Fruit fly (Drosophila melanogaster) whole organism, embryonic: Measurements from ENCODE around the gene mxc.

Source experiments
- Aef1 ChIP-seq: fragments of 200-800 bp; sonication (Bioruptor generic); IDR thresholded peaks from 3 replicates; pipeline ENCODE4 v1.3.6; 2022; ENCODE audit warnings: missing biosample characterization, missing genetic modification characterization
- Antp ChIP-seq: fragments of 200-800 bp; sonication (Bioruptor generic); optimal IDR thresholded peaks from 3 replicates; lab custom pipeline; 2016; ENCODE audit warnings: missing biosample characterization, missing genetic modification characterization
- CG10147 ChIP-seq: fragments of 200-800 bp; sonication (Bioruptor generic); optimal IDR thresholded peaks from 2 replicates; lab custom pipeline; 2019; ENCODE audit warnings: missing biosample characterization, mild to moderate bottlenecking, missing genetic modification characterization, moderate library complexity
- CG1024 ChIP-seq: fragments of 200-800 bp; sonication (Bioruptor generic); IDR thresholded peaks from 2 replicates; pipeline ENCODE4 v1.3.6; 2022; ENCODE audit warnings: missing biosample characterization, missing genetic modification characterization
- CG10321 ChIP-seq: fragments of 200-800 bp; sonication (Bioruptor generic); IDR thresholded peaks from 2 replicates; pipeline ENCODE4 v1.3.6; 2022; ENCODE audit warnings: missing biosample characterization, missing genetic modification characterization
- CG10959 ChIP-seq: fragments of 200-800 bp; sonication (Bioruptor generic); IDR thresholded peaks from 2 replicates; pipeline ENCODE4 v1.3.6; 2022; ENCODE audit warnings: missing biosample characterization, missing genetic modification characterization
- CG12299 ChIP-seq: fragments of 200-800 bp; sonication (Bioruptor generic); optimal IDR thresholded peaks from 2 replicates; lab custom pipeline; 2018; ENCODE audit warnings: missing biosample characterization, mild to moderate bottlenecking, missing genetic modification characterization
- CG13287 ChIP-seq: fragments of 200-800 bp; sonication (Bioruptor generic); IDR thresholded peaks from 2 replicates; pipeline ENCODE4 v1.3.6; 2022; ENCODE audit warnings: missing biosample characterization, missing genetic modification characterization; ENCODE audit not compliant: partially characterized antibody
- CG14014 ChIP-seq: fragments of 200-800 bp; sonication (Bioruptor generic); IDR thresholded peaks from 2 replicates; pipeline ENCODE4 v1.3.6; 2022; ENCODE audit warnings: missing biosample characterization, missing genetic modification characterization
- CG16779 ChIP-seq: fragments of 200-800 bp; sonication (Bioruptor generic); IDR thresholded peaks from 2 replicates; pipeline ENCODE4 v1.3.6; 2022; ENCODE audit warnings: missing biosample characterization, missing genetic modification characterization
- CG17186 ChIP-seq: fragments of 200-800 bp; sonication (Bioruptor generic); optimal IDR thresholded peaks from 3 replicates; lab custom pipeline; 2017; ENCODE audit warnings: missing biosample characterization, missing genetic modification reagents, missing genetic modification characterization
- CG2116 ChIP-seq: fragments of 200-800 bp; sonication (Bioruptor generic); optimal IDR thresholded peaks from 3 replicates; lab custom pipeline; 2018; ENCODE audit warnings: missing biosample characterization, mild to moderate bottlenecking, missing genetic modification characterization
- CG3065 ChIP-seq: fragments of 200-800 bp; sonication (Bioruptor generic); optimal IDR thresholded peaks from 2 replicates; lab custom pipeline; 2016; ENCODE audit warnings: missing biosample characterization, missing genetic modification characterization
- CG32772 ChIP-seq: fragments of 200-800 bp; sonication (Bioruptor generic); IDR thresholded peaks from 2 replicates; pipeline ENCODE4 v1.3.6; 2022; ENCODE audit warnings: missing biosample characterization, missing genetic modification characterization
- CG33557 ChIP-seq: fragments of 200-800 bp; sonication (Bioruptor generic); optimal IDR thresholded peaks from 2 replicates; lab custom pipeline; 2019; ENCODE audit warnings: missing biosample characterization, mild to moderate bottlenecking, missing genetic modification characterization, moderate library complexity
- CG34224 ChIP-seq: fragments of 200-800 bp; sonication (Bioruptor generic); IDR thresholded peaks from 3 replicates; pipeline ENCODE4 v1.3.6; 2022; ENCODE audit warnings: missing biosample characterization, missing genetic modification characterization; ENCODE audit not compliant: partially characterized antibody
- CG3838 ChIP-seq: fragments of 200-800 bp; sonication (Bioruptor generic); optimal IDR thresholded peaks from 3 replicates; lab custom pipeline; 2016; ENCODE audit warnings: missing biosample characterization, missing genetic modification characterization
- CG3995 ChIP-seq: fragments of 200-800 bp; sonication (Bioruptor generic); optimal IDR thresholded peaks from 3 replicates; lab custom pipeline; 2016; ENCODE audit warnings: missing biosample characterization, missing genetic modification characterization
- CG6765 ChIP-seq: fragments of 200-800 bp; sonication (Bioruptor generic); optimal IDR thresholded peaks from 3 replicates; lab custom pipeline; 2017; ENCODE audit warnings: missing biosample characterization, mild to moderate bottlenecking, missing genetic modification characterization
- CG6813 ChIP-seq: fragments of 200-800 bp; sonication (Bioruptor generic); optimal IDR thresholded peaks from 2 replicates; lab custom pipeline; 2017; ENCODE audit warnings: missing biosample characterization, missing genetic modification characterization, mild to moderate bottlenecking, moderate library complexity, missing genetic modification reagents
- CG7839 ChIP-seq: fragments of 200-800 bp; sonication (Bioruptor generic); optimal IDR thresholded peaks from 3 replicates; lab custom pipeline; 2018; ENCODE audit warnings: missing biosample characterization, mild to moderate bottlenecking, missing genetic modification characterization, moderate library complexity
- CG9609 ChIP-seq: fragments of 200-800 bp; sonication (Bioruptor generic); optimal IDR thresholded peaks from 3 replicates; lab custom pipeline; 2016; ENCODE audit warnings: missing biosample characterization, missing genetic modification characterization
- Dll ChIP-seq: fragments of 200-800 bp; sonication (Bioruptor generic); IDR thresholded peaks from 4 replicates; pipeline ENCODE4 v1.3.6; 2022; ENCODE audit warnings: missing biosample characterization, missing genetic modification characterization; ENCODE audit not compliant: partially characterized antibody
- Dp ChIP-seq: fragments of 200-800 bp; sonication (Bioruptor generic); optimal IDR thresholded peaks from 2 replicates; lab custom pipeline; 2018; ENCODE audit warnings: missing biosample characterization, mild to moderate bottlenecking, missing genetic modification characterization, moderate library complexity
- Fer3 ChIP-seq: fragments of 200-800 bp; sonication (Bioruptor generic); optimal IDR thresholded peaks from 2 replicates; lab custom pipeline; 2018; ENCODE audit warnings: missing biosample characterization, mild to moderate bottlenecking, missing genetic modification characterization, moderate library complexity
- Gug ChIP-seq: fragments of 200-800 bp; sonication (Bioruptor generic); IDR thresholded peaks from 4 replicates; pipeline ENCODE4 v1.3.6; 2022; ENCODE audit warnings: missing biosample characterization, missing genetic modification characterization
- HLH4C ChIP-seq: fragments of 200-800 bp; sonication (Bioruptor generic); IDR thresholded peaks from 3 replicates; pipeline ENCODE4 v1.3.6; 2022; ENCODE audit warnings: missing biosample characterization, missing genetic modification characterization; ENCODE audit not compliant: partially characterized antibody
- Hr3 ChIP-seq: fragments of 200-800 bp; sonication (Bioruptor generic); optimal IDR thresholded peaks from 3 replicates; lab custom pipeline; 2016; ENCODE audit warnings: missing biosample characterization, missing genetic modification characterization
- Jarid2 ChIP-seq: fragments of 200-800 bp; sonication (Bioruptor generic); optimal IDR thresholded peaks from 3 replicates; lab custom pipeline; 2017; ENCODE audit warnings: mild to moderate bottlenecking, missing biosample characterization, missing genetic modification reagents, missing genetic modification characterization
- Meics ChIP-seq: fragments of 200-800 bp; sonication (Bioruptor generic); optimal IDR thresholded peaks from 2 replicates; lab custom pipeline; 2017; ENCODE audit warnings: missing biosample characterization, mild to moderate bottlenecking, missing genetic modification characterization
- Nf-YA ChIP-seq: fragments of 200-800 bp; sonication (Bioruptor generic); IDR thresholded peaks from 2 replicates; pipeline ENCODE4 v1.3.6; 2022; ENCODE audit warnings: missing biosample characterization, missing genetic modification characterization
- Nf-YC ChIP-seq: fragments of 200-800 bp; optimal IDR thresholded peaks from 3 replicates; lab custom pipeline; 2019; ENCODE audit warnings: missing biosample characterization, mild to moderate bottlenecking, missing genetic modification characterization, moderate library complexity
- Oaz ChIP-seq: fragments of 200-800 bp; sonication (Bioruptor generic); IDR thresholded peaks from 2 replicates; pipeline ENCODE4 v1.3.6; 2022; ENCODE audit warnings: missing biosample characterization, missing genetic modification characterization
- dati ChIP-seq: fragments of 200-800 bp; sonication (Bioruptor generic); IDR thresholded peaks from 2 replicates; pipeline ENCODE4 v1.3.6; 2022; ENCODE audit warnings: missing biosample characterization, missing genetic modification characterization
- dimm ChIP-seq: fragments of 200-800 bp; sonication (Bioruptor generic); IDR thresholded peaks from 2 replicates; pipeline ENCODE4 v1.3.6; 2022; ENCODE audit warnings: missing biosample characterization, missing genetic modification characterization
- dmrt11E ChIP-seq: fragments of 200-800 bp; sonication (Bioruptor generic); optimal IDR thresholded peaks from 3 replicates; lab custom pipeline; 2018; ENCODE audit warnings: missing biosample characterization, mild to moderate bottlenecking, missing genetic modification characterization, moderate library complexity
- eve ChIP-seq, 2 experiments: fragments of >200 bp; optimal IDR thresholded peaks; 2 replicates each; lab custom pipeline; 2017; ENCODE audit warnings: missing biosample characterization in 2 of 2, missing genetic modification characterization in 2 of 2
- gcm ChIP-seq: fragments of 200-800 bp; sonication (Bioruptor generic); optimal IDR thresholded peaks from 2 replicates; lab custom pipeline; 2019; ENCODE audit warnings: missing biosample characterization, mild to moderate bottlenecking, missing genetic modification characterization, moderate library complexity
- gem ChIP-seq: fragments of 200-800 bp; sonication (Bioruptor generic); optimal IDR thresholded peaks from 2 replicates; lab custom pipeline; 2019; ENCODE audit warnings: missing biosample characterization, mild to moderate bottlenecking, missing genetic modification characterization, moderate library complexity
- gro ChIP-seq: fragments of 200-800 bp; sonication (Bioruptor generic); optimal IDR thresholded peaks from 2 replicates; lab custom pipeline; 2016; ENCODE audit warnings: missing biosample characterization, missing genetic modification characterization
- kah ChIP-seq: fragments of 200-800 bp; sonication (Bioruptor generic); optimal IDR thresholded peaks from 2 replicates; lab custom pipeline; 2018; ENCODE audit warnings: missing biosample characterization, mild to moderate bottlenecking, missing genetic modification characterization
- lilli ChIP-seq: fragments of 200-800 bp; sonication (Bioruptor generic); optimal IDR thresholded peaks from 3 replicates; lab custom pipeline; 2016; ENCODE audit warnings: missing biosample characterization, missing genetic modification characterization
- mam ChIP-seq: fragments of 200-800 bp; sonication (Bioruptor generic); optimal IDR thresholded peaks from 3 replicates; lab custom pipeline; 2016; ENCODE audit warnings: missing biosample characterization, missing genetic modification characterization
- mld ChIP-seq: fragments of 200-800 bp; sonication (Bioruptor generic); IDR thresholded peaks from 3 replicates; pipeline ENCODE4 v1.3.6; 2022; ENCODE audit warnings: missing biosample characterization, missing genetic modification characterization; ENCODE audit not compliant: partially characterized antibody
- otp ChIP-seq: fragments of 200-800 bp; sonication (Bioruptor generic); IDR thresholded peaks from 3 replicates; pipeline ENCODE4, ENCODE4 v1.3.6; 2022; ENCODE audit warnings: missing biosample characterization, missing genetic modification characterization
- pnt ChIP-seq: fragments of 200-800 bp; sonication (Bioruptor generic); optimal IDR thresholded peaks from 3 replicates; lab custom pipeline; 2016; ENCODE audit warnings: missing biosample characterization, missing genetic modification characterization
- repo ChIP-seq: fragments of 200-800 bp; sonication (Bioruptor generic); optimal IDR thresholded peaks from 2 replicates; lab custom pipeline; 2016; ENCODE audit warnings: missing biosample characterization, missing genetic modification characterization
- run ChIP-seq: fragments of 200-800 bp; sonication (Bioruptor generic); optimal IDR thresholded peaks from 3 replicates; lab custom pipeline; 2018; ENCODE audit warnings: missing biosample characterization, mild to moderate bottlenecking, missing genetic modification characterization
- tll ChIP-seq, 2 experiments: fragments of 200-800 bp in 1 of 2; fragments of >200 bp in 1 of 2; sonication (Bioruptor generic) in 1 of 2; optimal IDR thresholded peaks; 2 replicates each; lab custom pipeline; 2017 to 2019; ENCODE audit warnings: missing biosample characterization in 2 of 2, missing genetic modification characterization in 2 of 2, mild to moderate bottlenecking in 1 of 2, moderate library complexity in 1 of 2
- trh ChIP-seq: fragments of 200-800 bp; sonication (Bioruptor generic); optimal IDR thresholded peaks from 2 replicates; lab custom pipeline; 2016; ENCODE audit warnings: missing biosample characterization, missing genetic modification characterization

Gene mxc

dm6 chrX:9243417-9243884 is at the start of gene mxc, which contains the start of gene Larp7 (continued):
- TF ChIP-seq Gug (GFP tag; lab: Robert Waterston, UW): peak; percentile 68; the same call in 3 of the 4 replicates
- TF ChIP-seq CG16779 (GFP tag; lab: Robert Waterston, UW): no peak
- no peak for TF ChIP-seq otp (GFP tag; lab: Robert Waterston, UW)
- TF ChIP-seq Hr3 (GFP tag; lab: Kevin White, UChicago): peak; percentile 67
- TF ChIP-seq HLH4C (GFP tag; lab: Robert Waterston, UW): peak; percentile 80
- TF ChIP-seq CG6813: no peak
- no peak for TF ChIP-seq Jarid2 (GFP tag; lab: Kevin White, UChicago)
- TF ChIP-seq Meics (GFP tag; lab: Kevin White, UChicago): no peak
- no peak for TF ChIP-seq trh (GFP tag; lab: Kevin White, UChicago)
- TF ChIP-seq mam (GFP tag; lab: Kevin White, UChicago): peak; percentile 69
- no peak for TF ChIP-seq CG10959 (GFP tag; lab: Robert Waterston, UW)
- peak; percentile 76 for TF ChIP-seq CG9609 (GFP tag; lab: Kevin White, UChicago)
- TF ChIP-seq Antp (GFP tag; lab: Kevin White, UChicago): peak; percentile 67
- no peak for TF ChIP-seq CG3065 (GFP tag; lab: Kevin White, UChicago)
- peak; percentile 67 for TF ChIP-seq pnt (GFP tag; lab: Kevin White, UChicago)
- TF ChIP-seq Fer3: no peak
- no peak for TF ChIP-seq gem (tag; lab: Kevin White, UChicago)
- peak; percentile 83 for TF ChIP-seq CG34224 (GFP tag; lab: Robert Waterston, UW)
- TF ChIP-seq mld (GFP tag; lab: Robert Waterston, UW): peak; percentile 64; the same call in 1 of the 3 replicates
- no peak for TF ChIP-seq run (tag; lab: Kevin White, UChicago)
- TF ChIP-seq CG33557: peak; percentile 58
- TF ChIP-seq CG3838 (GFP tag; lab: Kevin White, UChicago): no peak
- peak; percentile 74 for TF ChIP-seq lilli (GFP tag; lab: Kevin White, UChicago)
- TF ChIP-seq Dll (GFP tag; lab: Robert Waterston, UW): peak; percentile 93
- TF ChIP-seq repo (GFP tag; lab: Kevin White, UChicago): no peak
- TF ChIP-seq CG1024 (GFP tag; lab: Robert Waterston, UW): no peak
- TF ChIP-seq Nf-YC (tag; lab: Kevin White, UChicago): no peak
- peak; percentile 39 for TF ChIP-seq dmrt11E (tag; lab: Kevin White, UChicago)
- peak; percentile 49; the same call in 1 of the 2 replicates for TF ChIP-seq CG14014 (GFP tag; lab: Robert Waterston, UW)
- TF ChIP-seq CG12299 (tag; lab: Kevin White, UChicago): peak; percentile 8
- peak; percentile 85 for TF ChIP-seq CG13287 (GFP tag; lab: Robert Waterston, UW)
- no peak for TF ChIP-seq Nf-YA (GFP tag; lab: Robert Waterston, UW)
- no peak for TF ChIP-seq dati (GFP tag; lab: Robert Waterston, UW)
- peak in 1 of 2 experiments; percentile 85 for TF ChIP-seq tll (GFP tag; optimal IDR thresholded peaks at IDR 0.05; lab: Kevin White, UChicago)
- TF ChIP-seq CG10147 (GFP tag; lab: Kevin White, UChicago): no peak
- TF ChIP-seq Dp (GFP tag; lab: Kevin White, UChicago): peak; percentile 68
- no peak for TF ChIP-seq CG6765 (GFP tag; lab: Kevin White, UChicago)
- TF ChIP-seq CG2116 (GFP tag; lab: Kevin White, UChicago): peak; percentile 71
- no peak for TF ChIP-seq dimm (GFP tag; lab: Robert Waterston, UW)
- no peak for TF ChIP-seq CG7839 (tag; lab: Kevin White, UChicago)
- TF ChIP-seq kah (GFP tag; lab: Kevin White, UChicago): no peak
- no peak for TF ChIP-seq gcm (GFP tag; lab: Kevin White, UChicago)
- TF ChIP-seq Aef1 (GFP tag; lab: Robert Waterston, UW): peak; percentile 62
- TF ChIP-seq CG3995 (GFP tag; lab: Kevin White, UChicago): peak; percentile 11
- no peak for TF ChIP-seq Oaz (GFP tag; lab: Robert Waterston, UW)
- peak; percentile 41; the same call in 1 of the 2 replicates for TF ChIP-seq CG32772 (GFP tag; lab: Robert Waterston, UW)
- peak; percentile 83 for TF ChIP-seq CG17186
- TF ChIP-seq gro (GFP tag; lab: Kevin White, UChicago): peak; percentile 81
- no peak for TF ChIP-seq eve (GFP tag; optimal IDR thresholded peaks at IDR 0.05; lab: Kevin White, UChicago)
- TF ChIP-seq CG10321 (GFP tag; lab: Robert Waterston, UW): no peak
